Fruit fly (Drosophila melanogaster) whole organism, embryonic: ENCODE data around the gene Scm.

Experiments
- Atf-2 ChIP-seq: fragments of 200-800 bp; sonication (Bioruptor generic); optimal IDR thresholded peaks from 2 replicates; lab custom pipeline; 2016; ENCODE audit warnings: missing biosample characterization, missing genetic modification characterization
- BEAF-32 ChIP-seq: fragments of 200-800 bp; sonication (Bioruptor generic); optimal IDR thresholded peaks from 3 replicates; lab custom pipeline; 2017; ENCODE audit warnings: missing biosample characterization, missing genetic modification characterization, mild to moderate bottlenecking, moderate library complexity, missing genetic modification reagents
- C15 ChIP-seq: fragments of 200-800 bp; sonication (Bioruptor generic); IDR thresholded peaks from 3 replicates; pipeline ENCODE4 v1.3.6; 2022; ENCODE audit warnings: missing biosample characterization, missing genetic modification characterization
- CG1024 ChIP-seq: fragments of 200-800 bp; sonication (Bioruptor generic); IDR thresholded peaks from 2 replicates; pipeline ENCODE4 v1.3.6; 2022; ENCODE audit warnings: missing biosample characterization, missing genetic modification characterization
- CG10321 ChIP-seq: fragments of 200-800 bp; sonication (Bioruptor generic); IDR thresholded peaks from 2 replicates; pipeline ENCODE4 v1.3.6; 2022; ENCODE audit warnings: missing biosample characterization, missing genetic modification characterization
- CG10543 ChIP-seq: fragments of 200-800 bp; sonication (Bioruptor generic); optimal IDR thresholded peaks from 3 replicates; lab custom pipeline; 2017; ENCODE audit warnings: missing biosample characterization, mild to moderate bottlenecking, missing genetic modification characterization, moderate library complexity
- CG11695 ChIP-seq: fragments of 200-800 bp; sonication (Bioruptor generic); IDR thresholded peaks from 3 replicates; pipeline ENCODE4 v1.3.6; 2022; ENCODE audit warnings: missing biosample characterization, missing genetic modification characterization
- CG1233 ChIP-seq: fragments of 200-800 bp; sonication (Bioruptor generic); optimal IDR thresholded peaks from 4 replicates; lab custom pipeline; 2018; ENCODE audit warnings: missing biosample characterization, mild to moderate bottlenecking, missing genetic modification characterization
- CG13775 ChIP-seq: fragments of 200-800 bp; sonication (Bioruptor generic); optimal IDR thresholded peaks from 3 replicates; lab custom pipeline; 2017; ENCODE audit warnings: missing biosample characterization, mild to moderate bottlenecking, missing genetic modification characterization
- CG15514 ChIP-seq: fragments of 200-800 bp; sonication (Bioruptor generic); optimal IDR thresholded peaks from 3 replicates; lab custom pipeline; 2017; ENCODE audit warnings: missing biosample characterization, missing genetic modification characterization, mild to moderate bottlenecking, moderate library complexity, missing genetic modification reagents
- CG1603 ChIP-seq: fragments of 200-800 bp; sonication (Bioruptor generic); optimal IDR thresholded peaks from 2 replicates; lab custom pipeline; 2019; ENCODE audit warnings: missing biosample characterization, mild to moderate bottlenecking, missing genetic modification characterization, moderate library complexity
- CG16863 ChIP-seq: fragments of 200-800 bp; sonication (Bioruptor generic); optimal IDR thresholded peaks from 3 replicates; lab custom pipeline; 2016; ENCODE audit warnings: missing biosample characterization, missing genetic modification characterization
- CG18011 ChIP-seq: fragments of 200-800 bp; sonication (Bioruptor generic); optimal IDR thresholded peaks from 2 replicates; lab custom pipeline; 2017; ENCODE audit warnings: missing biosample characterization, missing genetic modification characterization, mild to moderate bottlenecking, moderate library complexity, missing genotype
- CG2199 ChIP-seq: fragments of 200-800 bp; sonication (Bioruptor generic); IDR thresholded peaks from 3 replicates; pipeline ENCODE4 v1.3.6; 2022; ENCODE audit warnings: missing biosample characterization, missing genetic modification characterization
- CG33213 ChIP-seq: fragments of 200-800 bp; sonication (Bioruptor generic); optimal IDR thresholded peaks from 3 replicates; lab custom pipeline; 2016; ENCODE audit warnings: missing biosample characterization, missing genetic modification characterization
- CG4328 ChIP-seq: fragments of 200-800 bp; sonication (Bioruptor generic); optimal IDR thresholded peaks from 3 replicates; lab custom pipeline; 2017; ENCODE audit warnings: missing biosample characterization, missing genetic modification reagents, missing genetic modification characterization
- CG4360 ChIP-seq: fragments of 200-800 bp; sonication (Bioruptor generic); IDR thresholded peaks from 2 replicates; pipeline ENCODE4 v1.3.6; 2022; ENCODE audit warnings: missing biosample characterization, missing genetic modification characterization
- CG4424 ChIP-seq: fragments of 200-800 bp; sonication (Bioruptor generic); optimal IDR thresholded peaks from 3 replicates; lab custom pipeline; 2016; ENCODE audit warnings: missing biosample characterization, missing genetic modification characterization
- CG4707 ChIP-seq: fragments of 200-800 bp; sonication (Bioruptor generic); optimal IDR thresholded peaks from 2 replicates; lab custom pipeline; 2018; ENCODE audit warnings: missing biosample characterization, mild to moderate bottlenecking, missing genetic modification characterization, moderate library complexity
- CG5180 ChIP-seq: fragments of 200-800 bp; sonication (Bioruptor generic); optimal IDR thresholded peaks from 3 replicates; lab custom pipeline; 2017; ENCODE audit warnings: missing biosample characterization, missing genetic modification characterization, mild to moderate bottlenecking, moderate library complexity, missing genetic modification reagents
- CG6654 ChIP-seq: fragments of 200-800 bp; sonication (Bioruptor generic); optimal IDR thresholded peaks from 2 replicates; lab custom pipeline; 2017; ENCODE audit warnings: missing biosample characterization, mild to moderate bottlenecking, missing genetic modification characterization
- CG6854 ChIP-seq: fragments of 200-800 bp; sonication (Bioruptor generic); optimal IDR thresholded peaks from 3 replicates; lab custom pipeline; 2017; ENCODE audit warnings: missing biosample characterization, mild to moderate bottlenecking, missing genetic modification characterization
- CG7786 ChIP-seq: fragments of 200-800 bp; sonication (Bioruptor generic); optimal IDR thresholded peaks from 2 replicates; lab custom pipeline; 2016; ENCODE audit warnings: missing biosample characterization, missing genetic modification characterization
- CG8478 ChIP-seq: fragments of >200 bp; optimal IDR thresholded peaks from 2 replicates; lab custom pipeline; 2018
- CG9437 ChIP-seq: fragments of 200-800 bp; sonication (Bioruptor generic); optimal IDR thresholded peaks from 2 replicates; lab custom pipeline; 2018; ENCODE audit warnings: missing biosample characterization, mild to moderate bottlenecking, missing genetic modification characterization
- CrebB ChIP-seq: fragments of 200-800 bp; sonication (Bioruptor generic); optimal IDR thresholded peaks from 3 replicates; lab custom pipeline; 2018; ENCODE audit warnings: missing biosample characterization, mild to moderate bottlenecking, missing genetic modification characterization
- Dad ChIP-seq: fragments of 200-800 bp; sonication (Bioruptor generic); optimal IDR thresholded peaks from 3 replicates; lab custom pipeline; 2016; ENCODE audit warnings: missing biosample characterization, missing genetic modification characterization
- Doc3 ChIP-seq: fragments of 200-800 bp; sonication (Bioruptor generic); IDR thresholded peaks from 3 replicates; pipeline ENCODE4 v1.3.6; 2022; ENCODE audit warnings: missing biosample characterization, missing genetic modification characterization; ENCODE audit not compliant: partially characterized antibody
- E2f2 ChIP-seq: fragments of 200-800 bp; sonication (Bioruptor generic); IDR thresholded peaks from 2 replicates; pipeline ENCODE4 v1.3.6; 2022; ENCODE audit warnings: missing biosample characterization, missing genetic modification characterization
- Gsc ChIP-seq: fragments of 200-800 bp; sonication (Bioruptor generic); IDR thresholded peaks from 2 replicates; pipeline ENCODE4 v1.3.6; 2022; ENCODE audit warnings: missing biosample characterization, missing genetic modification characterization
- Hr39 ChIP-seq: fragments of >200 bp; optimal IDR thresholded peaks from 2 replicates; lab custom pipeline; 2017
- Meics ChIP-seq: fragments of 200-800 bp; sonication (Bioruptor generic); optimal IDR thresholded peaks from 2 replicates; lab custom pipeline; 2017; ENCODE audit warnings: missing biosample characterization, mild to moderate bottlenecking, missing genetic modification characterization
- Neu2 ChIP-seq: fragments of 200-800 bp; sonication (Bioruptor generic); optimal IDR thresholded peaks from 3 replicates; lab custom pipeline; 2016; ENCODE audit warnings: missing biosample characterization, missing genetic modification characterization, borderline replicate concordance
- Opbp ChIP-seq: fragments of 200-800 bp; sonication (Bioruptor generic); IDR thresholded peaks from 3 replicates; pipeline ENCODE4 v1.3.6; 2022; ENCODE audit warnings: missing biosample characterization, missing genetic modification characterization; ENCODE audit not compliant: partially characterized antibody
- Stat92E ChIP-seq, 3 experiments: fragments of >200 bp in 2 of 3; fragments of 200-800 bp in 1 of 3; sonication (Bioruptor generic) in 1 of 3; optimal IDR thresholded peaks; 2 replicates each; lab custom pipeline; 2017 to 2019; ENCODE audit warnings: missing biosample characterization in 3 of 3, missing genetic modification characterization in 3 of 3, mild to moderate bottlenecking in 1 of 3, moderate library complexity in 1 of 3
- az2 ChIP-seq: fragments of 200-800 bp; sonication (Bioruptor generic); optimal IDR thresholded peaks from 3 replicates; lab custom pipeline; 2016; ENCODE audit warnings: missing biosample characterization, missing genetic modification characterization
- cato ChIP-seq: fragments of 200-800 bp; sonication (Bioruptor generic); optimal IDR thresholded peaks from 2 replicates; lab custom pipeline; 2016; ENCODE audit warnings: missing biosample characterization, missing genetic modification characterization, borderline replicate concordance
- caup ChIP-seq: fragments of 200-800 bp; sonication (Bioruptor generic); optimal IDR thresholded peaks from 3 replicates; lab custom pipeline; 2017; ENCODE audit warnings: missing biosample characterization, mild to moderate bottlenecking, missing genetic modification characterization, moderate library complexity; ENCODE audit not compliant: severe bottlenecking
- chm ChIP-seq: fragments of 200-800 bp; sonication (Bioruptor generic); IDR thresholded peaks from 2 replicates; pipeline ENCODE4 v1.3.6; 2022; ENCODE audit warnings: missing biosample characterization, missing genetic modification characterization
- fd64A ChIP-seq: fragments of 200-800 bp; sonication (Bioruptor generic); optimal IDR thresholded peaks from 3 replicates; lab custom pipeline; 2018; ENCODE audit warnings: missing biosample characterization, mild to moderate bottlenecking, missing genetic modification characterization
- fru ChIP-seq: fragments of >200 bp; optimal IDR thresholded peaks from 2 replicates; lab custom pipeline; 2017
- her ChIP-seq: fragments of 200-800 bp; sonication (Bioruptor generic); optimal IDR thresholded peaks from 2 replicates; lab custom pipeline; 2016; ENCODE audit warnings: missing biosample characterization, missing genetic modification characterization
- kah ChIP-seq: fragments of 200-800 bp; sonication (Bioruptor generic); optimal IDR thresholded peaks from 2 replicates; lab custom pipeline; 2018; ENCODE audit warnings: missing biosample characterization, mild to moderate bottlenecking, missing genetic modification characterization
- kay ChIP-seq: fragments of 200-800 bp; sonication (Bioruptor generic); optimal IDR thresholded peaks from 2 replicates; lab custom pipeline; 2016; ENCODE audit warnings: missing biosample characterization, missing genetic modification characterization
- lmd ChIP-seq: fragments of 200-800 bp; sonication (Bioruptor generic); IDR thresholded peaks from 2 replicates; pipeline ENCODE4 v1.3.6; 2022; ENCODE audit warnings: missing biosample characterization, missing genetic modification characterization
- onecut ChIP-seq: fragments of 200-800 bp; sonication (Bioruptor generic); IDR thresholded peaks from 2 replicates; pipeline ENCODE4 v1.3.6; 2022; ENCODE audit warnings: missing biosample characterization, missing genetic modification characterization
- prd ChIP-seq, 3 experiments: fragments of >200 bp in 2 of 3; fragments of 200-800 bp in 1 of 3; sonication (Bioruptor generic) in 1 of 3; optimal IDR thresholded peaks in 2 of 3; IDR thresholded peaks in 1 of 3; 2 replicates in 2 of 3; 3 replicates in 1 of 3; pipeline versions ENCODE4 v1.3.6 to Lab custom; 2017 to 2022; ENCODE audit warnings: missing biosample characterization in 1 of 3, missing genetic modification characterization in 1 of 3
- sens-2 ChIP-seq: fragments of 200-800 bp; sonication (Bioruptor generic); IDR thresholded peaks from 2 replicates; pipeline ENCODE4 v1.3.6; 2022; ENCODE audit warnings: missing biosample characterization, missing genetic modification characterization
- sr ChIP-seq: fragments of 200-800 bp; sonication (Bioruptor generic); IDR thresholded peaks from 3 replicates; pipeline ENCODE4 v1.3.6; 2022; ENCODE audit warnings: missing biosample characterization, missing genetic modification characterization
- tna ChIP-seq: fragments of 200-800 bp; sonication (Bioruptor generic); IDR thresholded peaks from 2 replicates; pipeline ENCODE4 v1.3.6; 2022; ENCODE audit warnings: missing biosample characterization, missing genetic modification characterization; ENCODE audit not compliant: partially characterized antibody
- zfh1 ChIP-seq: fragments of 200-800 bp; sonication (Bioruptor generic); IDR thresholded peaks from 3 replicates; pipeline ENCODE4 v1.3.6; 2022; ENCODE audit warnings: missing biosample characterization, missing genetic modification characterization

Gene Scm

dm6 chr3R:9613124-9613523 lies 24.3 kb downstream of the Scm start (continued):
- no peak for TF ChIP-seq BEAF-32 (GFP tag; lab: Kevin White, UChicago)
- peak; percentile 69 for TF ChIP-seq Meics (GFP tag; lab: Kevin White, UChicago)
- no peak for TF ChIP-seq fd64A (GFP tag; lab: Kevin White, UChicago)
- peak; percentile 59 for TF ChIP-seq Dad (GFP tag; lab: Kevin White, UChicago)
- TF ChIP-seq E2f2 (GFP tag; lab: Robert Waterston, UW) = 0 out of 2 replicates have a peak, but pooled peaks have one; percentile 14
- no peak for TF ChIP-seq CG10321
- TF ChIP-seq CG5180 (GFP tag; lab: Kevin White, UChicago) = peak; percentile 36
- peak; percentile 47 for TF ChIP-seq az2 (GFP tag; lab: Kevin White, UChicago)
- TF ChIP-seq Hr39 = no peak
- TF ChIP-seq CG1233 (GFP tag; lab: Kevin White, UChicago) = peak; percentile 48
- TF ChIP-seq CG4424 (GFP tag; lab: Kevin White, UChicago) = peak; percentile 62
- no peak for TF ChIP-seq prd (optimal IDR thresholded peaks at IDR 0.05; lab: Kevin White, UChicago)
- peak; percentile 79 for TF ChIP-seq prd (GFP tag; IDR thresholded peaks at IDR 0.05; lab: Robert Waterston, UW)
- TF ChIP-seq Stat92E (GFP tag; optimal IDR thresholded peaks at IDR 0.05; lab: Kevin White, UChicago) = no peak
- TF ChIP-seq CG18011 = no peak
- no peak for TF ChIP-seq Neu2 (GFP tag; lab: Kevin White, UChicago)
- TF ChIP-seq CrebB (tag; lab: Kevin White, UChicago) = no peak
- no peak for TF ChIP-seq CG8478 (lab: Kevin White, UChicago)
- no peak for TF ChIP-seq chm
- TF ChIP-seq kah (GFP tag; lab: Kevin White, UChicago) = no peak
- TF ChIP-seq Doc3 = no peak
- peak; percentile 22 for TF ChIP-seq CG13775 (GFP tag; lab: Kevin White, UChicago)
- peak; percentile 33 for TF ChIP-seq CG6654
- peak; percentile 20; the same call in 1 of the 2 replicates for TF ChIP-seq onecut
- no peak; the same call in 2 of the 3 replicates for TF ChIP-seq sr
- no peak for TF ChIP-seq CG11695
- no peak for TF ChIP-seq CG4328 (GFP tag; lab: Kevin White, UChicago)
- TF ChIP-seq CG10543 (GFP tag; lab: Kevin White, UChicago) = no peak
- TF ChIP-seq CG33213 (GFP tag; lab: Kevin White, UChicago) = peak; percentile 26
- TF ChIP-seq CG4707 = no peak
- TF ChIP-seq her (GFP tag; lab: Kevin White, UChicago) = peak; percentile 12
- TF ChIP-seq lmd (GFP tag; lab: Robert Waterston, UW) = peak; percentile 61
- no peak for TF ChIP-seq tna (GFP tag; lab: Robert Waterston, UW)
- peak; percentile 14 for TF ChIP-seq Atf-2 (GFP tag; lab: Kevin White, UChicago)
- TF ChIP-seq C15 (GFP tag; lab: Robert Waterston, UW) = no peak
- TF ChIP-seq CG1024 (GFP tag; lab: Robert Waterston, UW) = peak; percentile 65
- no peak for TF ChIP-seq cato
- no peak for TF ChIP-seq fru (lab: Kevin White, UChicago)
- peak; percentile 39 for TF ChIP-seq CG9437
- no peak for TF ChIP-seq CG4360
- TF ChIP-seq kay (GFP tag; lab: Kevin White, UChicago) = peak; percentile 36
- TF ChIP-seq CG15514 = peak; percentile 65
- TF ChIP-seq CG6854 (GFP tag; lab: Kevin White, UChicago) = peak; percentile 43
- TF ChIP-seq sens-2 (GFP tag; lab: Robert Waterston, UW) = no peak
- TF ChIP-seq CG1603 (tag; lab: Kevin White, UChicago) = peak; percentile 54
- TF ChIP-seq zfh1 (GFP tag; lab: Robert Waterston, UW) = peak; percentile 80
- TF ChIP-seq caup (GFP tag; lab: Kevin White, UChicago) = peak; percentile 62
- no peak for TF ChIP-seq Opbp
- no peak for TF ChIP-seq CG2199 (GFP tag; lab: Robert Waterston, UW)
- no peak for TF ChIP-seq Gsc
- TF ChIP-seq CG7786 (GFP tag; lab: Kevin White, UChicago) = peak; percentile 27
- TF ChIP-seq CG16863 (GFP tag; lab: Kevin White, UChicago) = peak; percentile 36
